Fruit fly (Drosophila melanogaster): ENCODE results near the gene Rbfox1.

Rbfox1 gene

dm6 chr3L:10562235-10562634 is 81.0 kb downstream of the Rbfox1 start:
- peak; percentile 63 for TF ChIP-seq CG14655 (GFP tag; optimal IDR thresholded peaks at IDR 0.05)
- peak; percentile 73 for TF ChIP-seq CG17806 (tag; optimal IDR thresholded peaks at IDR 0.05)
- peak; percentile 20 for TF ChIP-seq Pif1B (GFP tag; optimal IDR thresholded peaks at IDR 0.05)
- TF ChIP-seq CG32121 (GFP tag; IDR thresholded peaks at IDR 0.05), result peak; percentile 72
- TF ChIP-seq Pif1A (GFP tag; optimal IDR thresholded peaks at IDR 0.05), result peak; percentile 30
- peak; percentile 60; the same call in 2 of the 3 replicates for TF ChIP-seq fd96Ca (GFP tag; IDR thresholded peaks at IDR 0.05)
- TF ChIP-seq Ets98B (GFP tag; IDR thresholded peaks at IDR 0.05), result peak; percentile 67
- peak; percentile 50 for TF ChIP-seq CG34367 (tag; optimal IDR thresholded peaks at IDR 0.05)
- TF ChIP-seq CG12605 (GFP tag; IDR thresholded peaks at IDR 0.05), result peak; percentile 30; the same call in 1 of the 2 replicates
- peak; percentile 18 for TF ChIP-seq D1 (tag; optimal IDR thresholded peaks at IDR 0.05)
- peak; percentile 71 for TF ChIP-seq CG4496 (GFP tag; IDR thresholded peaks at IDR 0.05)
- TF ChIP-seq CG15710 (tag; optimal IDR thresholded peaks at IDR 0.05), result peak; percentile 74
- TF ChIP-seq gl (tag; optimal IDR thresholded peaks at IDR 0.05), result peak; percentile 22
- peak; percentile 47; the same call in 1 of the 2 replicates for TF ChIP-seq rn (GFP tag; IDR thresholded peaks at IDR 0.05)
- no peak for TF ChIP-seq EcR (GFP tag; optimal IDR thresholded peaks at IDR 0.05)
- TF ChIP-seq CG13204 (GFP tag; optimal IDR thresholded peaks at IDR 0.05), result no peak
- TF ChIP-seq CG8159 (tag; optimal IDR thresholded peaks at IDR 0.05), result peak; percentile 62
- no peak for TF ChIP-seq CG10348 (GFP tag; IDR thresholded peaks at IDR 0.05)
- peak; percentile 59 for TF ChIP-seq CG9948 (tag; optimal IDR thresholded peaks at IDR 0.05)
- TF ChIP-seq CG8301 (tag; optimal IDR thresholded peaks at IDR 0.05), result peak; percentile 66
- TF ChIP-seq Snoo (tag; optimal IDR thresholded peaks at IDR 0.05), result no peak

DNA sequence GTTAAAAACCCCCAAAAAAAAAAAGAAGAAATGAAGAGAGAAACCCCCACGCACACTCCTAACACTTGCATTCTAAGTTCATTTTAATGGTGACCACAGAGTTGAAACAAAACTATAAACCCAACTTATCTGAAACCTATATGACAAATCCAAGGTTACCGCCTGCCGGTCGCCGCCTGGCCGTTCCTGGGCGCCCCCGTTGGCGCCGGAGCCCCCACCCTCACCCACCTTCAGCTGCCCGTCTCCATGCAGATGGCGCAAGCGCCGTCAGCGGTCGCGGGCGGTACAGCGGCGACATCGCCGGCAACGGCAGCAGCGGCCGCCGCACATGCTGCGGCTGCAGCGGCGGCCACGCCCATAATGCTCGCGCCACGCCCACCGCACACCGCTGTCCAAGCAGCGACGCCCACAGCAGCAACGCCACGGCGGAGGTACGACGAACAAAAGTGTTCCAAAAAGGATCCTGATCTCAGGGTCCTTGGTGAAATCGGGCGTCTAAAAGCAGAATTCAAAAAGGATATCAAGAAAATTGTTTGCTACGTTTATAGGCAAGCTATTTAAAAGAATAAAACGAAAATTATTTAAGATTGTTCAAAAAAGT is 100.6 kb downstream of the Rbfox1 start:
- TF ChIP-seq D1 (tag; optimal IDR thresholded peaks at IDR 0.05) (no peak), CG9948 (tag; optimal IDR thresholded peaks at IDR 0.05) (no peak), Snoo (tag; optimal IDR thresholded peaks at IDR 0.05) (no peak), gl (tag; optimal IDR thresholded peaks at IDR 0.05) (no peak), Ets98B (GFP tag; IDR thresholded peaks at IDR 0.05) (no peak), CG17806 (tag; optimal IDR thresholded peaks at IDR 0.05) (no peak), CG10348 (GFP tag; IDR thresholded peaks at IDR 0.05) (no peak), CG8301 (tag; optimal IDR thresholded peaks at IDR 0.05) (no peak), CG13204 (GFP tag; optimal IDR thresholded peaks at IDR 0.05) (no peak), CG8159 (tag; optimal IDR thresholded peaks at IDR 0.05) (no peak), CG34367 (tag; optimal IDR thresholded peaks at IDR 0.05) (no peak), Pif1A (GFP tag; optimal IDR thresholded peaks at IDR 0.05) (no peak), CG4496 (GFP tag; IDR thresholded peaks at IDR 0.05) (no peak), fd96Ca (GFP tag; IDR thresholded peaks at IDR 0.05) (no peak), Pif1B (GFP tag; optimal IDR thresholded peaks at IDR 0.05) (no peak), CG12605 (GFP tag; IDR thresholded peaks at IDR 0.05) (no peak), CG32121 (GFP tag; IDR thresholded peaks at IDR 0.05) (no peak), CG15710 (tag; optimal IDR thresholded peaks at IDR 0.05) (no peak), EcR (GFP tag; optimal IDR thresholded peaks at IDR 0.05) (no peak)

DNA sequence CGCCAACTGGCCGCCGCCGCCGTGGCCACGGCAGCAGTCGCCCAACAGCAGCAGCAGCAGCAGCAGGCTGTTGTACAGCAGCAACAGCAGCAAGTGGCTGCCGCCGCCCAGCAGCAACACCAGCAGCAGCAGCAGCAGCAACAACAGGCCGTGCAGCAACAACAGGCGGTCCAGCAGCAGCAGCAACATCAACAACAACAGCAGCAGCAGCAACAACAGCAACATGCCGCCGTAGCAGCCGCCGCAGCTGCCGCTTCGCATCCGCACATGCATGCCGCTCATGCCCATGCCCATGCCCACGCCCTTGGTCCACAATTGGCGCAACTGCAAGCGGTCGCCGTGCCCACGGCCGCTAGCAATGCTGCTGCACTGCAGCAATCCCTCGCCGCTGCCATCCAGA is 103.8 kb downstream of the Rbfox1 start:
- TF ChIP-seq Pif1B (GFP tag; optimal IDR thresholded peaks at IDR 0.05), result no peak
- TF ChIP-seq CG34367 (tag; optimal IDR thresholded peaks at IDR 0.05), result no peak
- no peak for TF ChIP-seq CG4496 (GFP tag; IDR thresholded peaks at IDR 0.05)
- TF ChIP-seq CG15710 (tag; optimal IDR thresholded peaks at IDR 0.05), result no peak
- TF ChIP-seq CG8159 (tag; optimal IDR thresholded peaks at IDR 0.05), result no peak
- TF ChIP-seq CG14655 (GFP tag; optimal IDR thresholded peaks at IDR 0.05), result no peak
- no peak for TF ChIP-seq Pif1A (GFP tag; optimal IDR thresholded peaks at IDR 0.05)
- no peak for TF ChIP-seq CG13204 (GFP tag; optimal IDR thresholded peaks at IDR 0.05)

DNA sequence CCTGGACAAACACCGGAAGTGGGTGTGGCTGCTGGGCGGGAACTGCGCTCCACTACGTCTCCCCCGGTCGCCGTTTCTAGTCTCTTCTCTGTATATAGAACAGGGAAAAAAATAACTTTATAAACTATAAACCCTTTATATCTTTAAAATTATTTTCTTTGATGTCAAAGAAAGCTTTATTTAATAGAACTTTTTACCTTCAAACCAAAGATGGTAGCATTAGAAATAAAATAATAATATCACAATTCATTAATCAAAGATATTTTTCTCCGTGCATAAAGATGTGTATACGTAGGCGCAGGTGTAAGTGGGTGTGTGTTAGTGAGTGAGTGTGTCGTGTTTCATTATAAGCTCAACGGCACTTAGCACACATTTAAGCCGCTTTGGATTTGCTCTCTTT is 118.3 kb downstream of the Rbfox1 start:
- no peak for TF ChIP-seq Snoo (tag; optimal IDR thresholded peaks at IDR 0.05)
- no peak for TF ChIP-seq Pif1B (GFP tag; optimal IDR thresholded peaks at IDR 0.05)
- no peak for TF ChIP-seq CG14655 (GFP tag; optimal IDR thresholded peaks at IDR 0.05)
- no peak for TF ChIP-seq CG15710 (tag; optimal IDR thresholded peaks at IDR 0.05)
- TF ChIP-seq rn (GFP tag; IDR thresholded peaks at IDR 0.05), result no peak
- no peak for TF ChIP-seq CG9948 (tag; optimal IDR thresholded peaks at IDR 0.05)
- no peak for TF ChIP-seq CG10348 (GFP tag; IDR thresholded peaks at IDR 0.05)
- no peak for TF ChIP-seq CG13204 (GFP tag; optimal IDR thresholded peaks at IDR 0.05)
- no peak for TF ChIP-seq CG4496 (GFP tag; IDR thresholded peaks at IDR 0.05)
- TF ChIP-seq EcR (GFP tag; optimal IDR thresholded peaks at IDR 0.05), result no peak

DNA sequence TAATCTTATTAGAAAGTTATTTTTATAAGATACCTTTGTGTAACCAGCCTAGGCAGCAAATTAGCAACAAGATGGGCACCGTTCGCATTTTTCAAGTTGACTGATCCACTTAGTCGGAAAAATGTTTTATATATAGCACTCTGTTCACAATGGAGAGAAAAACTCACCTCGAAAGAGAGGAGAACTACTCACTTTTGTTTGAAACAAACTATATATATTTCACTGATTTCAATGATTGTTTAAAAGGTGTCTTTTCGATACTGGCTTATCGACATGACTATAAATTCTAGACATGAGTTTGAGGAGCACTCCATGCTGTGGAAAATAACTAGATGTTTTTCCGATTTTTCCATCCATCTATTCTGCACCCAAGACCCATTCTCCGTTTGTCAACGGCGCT is 142.3 kb downstream of the Rbfox1 start, which contains the start of gene CG42521:
TSS of gene CG42521 (minus strand) at position 101 of the 400 bp plus-strand sequence.
- TF ChIP-seq CG8301 (tag; optimal IDR thresholded peaks at IDR 0.05) (no peak), D1 (tag; optimal IDR thresholded peaks at IDR 0.05) (no peak), CG34367 (tag; optimal IDR thresholded peaks at IDR 0.05) (no peak), CG13204 (GFP tag; optimal IDR thresholded peaks at IDR 0.05) (no peak), rn (GFP tag; IDR thresholded peaks at IDR 0.05) (no peak), Pif1A (GFP tag; optimal IDR thresholded peaks at IDR 0.05) (no peak), CG10348 (GFP tag; IDR thresholded peaks at IDR 0.05) (no peak), CG17806 (tag; optimal IDR thresholded peaks at IDR 0.05) (no peak), Snoo (tag; optimal IDR thresholded peaks at IDR 0.05) (no peak)

DNA sequence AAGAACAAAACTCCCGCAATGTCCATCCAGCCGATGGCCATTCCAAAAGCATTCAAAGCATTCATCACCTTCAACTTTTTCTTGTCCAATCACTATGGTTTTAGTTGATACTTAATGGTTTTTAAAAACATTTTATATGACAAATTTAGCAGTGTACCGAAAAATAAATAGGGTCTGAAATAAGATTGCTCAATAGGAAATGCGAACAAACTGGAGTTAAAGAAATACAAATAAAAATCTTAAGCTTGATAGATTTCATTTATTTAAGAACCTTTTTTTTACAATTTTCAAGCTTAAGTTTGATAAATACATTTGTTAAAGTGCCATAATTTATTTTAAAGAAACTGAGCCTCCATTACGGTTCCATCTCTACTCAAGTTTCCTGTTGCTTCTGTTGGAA is 144.3 kb downstream of the Rbfox1 start, which contains the start of gene CG43127:
TSS of gene CG43127 (minus strand) at position 101 of the 400 bp plus-strand sequence.
- TF ChIP-seq EcR (GFP tag; optimal IDR thresholded peaks at IDR 0.05) (no peak), Snoo (tag; optimal IDR thresholded peaks at IDR 0.05) (no peak), CG34367 (tag; optimal IDR thresholded peaks at IDR 0.05) (no peak), CG15710 (tag; optimal IDR thresholded peaks at IDR 0.05) (no peak), CG10348 (GFP tag; IDR thresholded peaks at IDR 0.05) (no peak), Pif1A (GFP tag; optimal IDR thresholded peaks at IDR 0.05) (no peak), Ets98B (GFP tag; IDR thresholded peaks at IDR 0.05) (no peak), CG8159 (tag; optimal IDR thresholded peaks at IDR 0.05) (no peak), rn (GFP tag; IDR thresholded peaks at IDR 0.05) (no peak), CG14655 (GFP tag; optimal IDR thresholded peaks at IDR 0.05) (no peak), CG4496 (GFP tag; IDR thresholded peaks at IDR 0.05) (no peak), CG32121 (GFP tag; IDR thresholded peaks at IDR 0.05) (no peak), CG12605 (GFP tag; IDR thresholded peaks at IDR 0.05) (no peak), CG13204 (GFP tag; optimal IDR thresholded peaks at IDR 0.05) (no peak), fd96Ca (GFP tag; IDR thresholded peaks at IDR 0.05) (no peak), Pif1B (GFP tag; optimal IDR thresholded peaks at IDR 0.05) (no peak), D1 (tag; optimal IDR thresholded peaks at IDR 0.05) (no peak), CG17806 (tag; optimal IDR thresholded peaks at IDR 0.05) (no peak)

All from whole organism, pupa.